Worm (Caenorhabditis elegans): ENCODE results near the gene F54D5.2.

- no peak for TF ChIP-seq flt-1 (GFP tag; IDR thresholded peaks at IDR 0.05)
- no peak for TF ChIP-seq ama-1 (optimal IDR thresholded peaks at IDR 0.05)
- TF ChIP-seq B0310.2 (tag; optimal IDR thresholded peaks at IDR 0.05), result no peak
- no peak for TF ChIP-seq scrt-1 (GFP tag; IDR thresholded peaks at IDR 0.05)
- TF ChIP-seq hnd-1 (tag; optimal IDR thresholded peaks at IDR 0.05), result no peak
- TF ChIP-seq hmbx-1 (tag; optimal IDR thresholded peaks at IDR 0.05), result no peak
- TF ChIP-seq F13C5.2 (tag; optimal IDR thresholded peaks at IDR 0.05), result no peak
- no peak for TF ChIP-seq tra-4 (tag; optimal IDR thresholded peaks at IDR 0.05)
- TF ChIP-seq ets-7 (tag; optimal IDR thresholded peaks at IDR 0.05), result no peak
- TF ChIP-seq ceh-13 (GFP tag; optimal IDR thresholded peaks at IDR 0.05), result no peak
- TF ChIP-seq ceh-36 (tag; optimal IDR thresholded peaks at IDR 0.05), result no peak
Measured at ce11 chrII:11526954-11527353, 46.0 kb upstream of the F54D5.2 start, which contains the start of gene age-1.

All from whole organism, early embryonic.